Fruit fly (Drosophila melanogaster): ENCODE data around the gene nudE.

dm6 chr3L:9898355-9898754 lies 686 bp upstream of the nudE start, which contains the start of the genes CG6707 and CG46387:
- no peak for TF ChIP-seq usp (GFP tag; optimal IDR thresholded peaks at IDR 0.05)
- TF ChIP-seq Dll (optimal IDR thresholded peaks at IDR 0.05), result no peak
- TF ChIP-seq pan (optimal IDR thresholded peaks at IDR 0.05), result no peak
- TF ChIP-seq CG8478 (optimal IDR thresholded peaks at IDR 0.05), result no peak
- TF ChIP-seq psq (optimal IDR thresholded peaks at IDR 0.05), result no peak
- no peak for TF ChIP-seq EcR (GFP tag; optimal IDR thresholded peaks at IDR 0.05)

All from whole organism.